Fruit fly (Drosophila melanogaster): ENCODE data around the gene Pglym78.

- TF ChIP-seq psq (optimal IDR thresholded peaks at IDR 0.05) (no peak), EcR (GFP tag; optimal IDR thresholded peaks at IDR 0.05) (no peak), Dll (optimal IDR thresholded peaks at IDR 0.05) (no peak), CG8478 (optimal IDR thresholded peaks at IDR 0.05) (no peak)
These were observed 9.7 kb downstream of the Pglym78 start, which contains the start of gene rdog for dm6 chr3R:29157418-29158398.
